Fruit fly (Drosophila melanogaster) whole organism, embryonic: ENCODE measurements around the gene CG34462.
A peak's percentile ranks its signal among the peaks of the same experiment; 100 is the strongest.

ENCODE experiments used
- Atf6 ChIP-seq: fragments of 200-800 bp; sonication (Bioruptor generic); IDR thresholded peaks from 2 replicates; pipeline ENCODE4 v1.3.6; 2022; ENCODE audit warnings: missing biosample characterization, missing genetic modification characterization
- B-H2 ChIP-seq: fragments of 200-800 bp; sonication (Bioruptor generic); optimal IDR thresholded peaks from 2 replicates; lab custom pipeline; 2018; ENCODE audit warnings: missing biosample characterization, mild to moderate bottlenecking, missing genetic modification characterization
- CG10209 ChIP-seq: fragments of 200-800 bp; sonication (Bioruptor generic); optimal IDR thresholded peaks from 3 replicates; lab custom pipeline; 2017; ENCODE audit warnings: missing biosample characterization, mild to moderate bottlenecking, missing genetic modification characterization, missing genetic modification reagents
- CG10321 ChIP-seq: fragments of 200-800 bp; sonication (Bioruptor generic); IDR thresholded peaks from 2 replicates; pipeline ENCODE4 v1.3.6; 2022; ENCODE audit warnings: missing biosample characterization, missing genetic modification characterization
- CG10431 ChIP-seq: fragments of 200-800 bp; sonication (Bioruptor generic); optimal IDR thresholded peaks from 3 replicates; lab custom pipeline; 2018; ENCODE audit warnings: missing biosample characterization, mild to moderate bottlenecking, missing genetic modification characterization
- CG11723 ChIP-seq: fragments of 200-800 bp; sonication (Bioruptor generic); optimal IDR thresholded peaks from 2 replicates; lab custom pipeline; 2017; ENCODE audit warnings: missing biosample characterization, mild to moderate bottlenecking, missing genetic modification characterization
- CG12071 ChIP-seq: fragments of 200-800 bp; sonication (Bioruptor generic); optimal IDR thresholded peaks from 3 replicates; lab custom pipeline; 2018; ENCODE audit warnings: missing biosample characterization, mild to moderate bottlenecking, missing genetic modification characterization
- CG13424 ChIP-seq: fragments of 200-800 bp; sonication (Bioruptor generic); optimal IDR thresholded peaks from 2 replicates; lab custom pipeline; 2019; ENCODE audit warnings: missing biosample characterization, mild to moderate bottlenecking, missing genetic modification characterization, moderate library complexity
- CG14667 ChIP-seq: fragments of 200-800 bp; sonication (Bioruptor generic); IDR thresholded peaks from 2 replicates; pipeline ENCODE4 v1.3.6; 2022; ENCODE audit warnings: missing biosample characterization, missing genetic modification characterization
- CG15073 ChIP-seq: fragments of 200-800 bp; sonication (Bioruptor generic); optimal IDR thresholded peaks from 2 replicates; lab custom pipeline; 2016; ENCODE audit warnings: missing biosample characterization, missing genetic modification characterization
- CG15601 ChIP-seq: fragments of 200-800 bp; sonication (Bioruptor generic); optimal IDR thresholded peaks from 3 replicates; lab custom pipeline; 2019; ENCODE audit warnings: missing biosample characterization, mild to moderate bottlenecking, missing genetic modification characterization, moderate library complexity
- CG16815 ChIP-seq: fragments of 200-800 bp; sonication (Bioruptor generic); optimal IDR thresholded peaks from 3 replicates; lab custom pipeline; 2017; ENCODE audit warnings: missing biosample characterization, mild to moderate bottlenecking, missing genetic modification characterization
- CG17802 ChIP-seq: fragments of 200-800 bp; sonication (Bioruptor generic); optimal IDR thresholded peaks from 2 replicates; lab custom pipeline; 2018; ENCODE audit warnings: missing biosample characterization, mild to moderate bottlenecking, missing genetic modification characterization, moderate library complexity
- CG17829 ChIP-seq: fragments of 200-800 bp; optimal IDR thresholded peaks from 2 replicates; lab custom pipeline; 2019; ENCODE audit warnings: missing biosample characterization, mild to moderate bottlenecking, missing genetic modification characterization, moderate library complexity
- CG2712 ChIP-seq: fragments of 200-800 bp; optimal IDR thresholded peaks from 3 replicates; lab custom pipeline; 2019; ENCODE audit warnings: missing biosample characterization, mild to moderate bottlenecking, missing genetic modification characterization, moderate library complexity
- CG33213 ChIP-seq: fragments of 200-800 bp; sonication (Bioruptor generic); optimal IDR thresholded peaks from 3 replicates; lab custom pipeline; 2016; ENCODE audit warnings: missing biosample characterization, missing genetic modification characterization
- CG3995 ChIP-seq: fragments of 200-800 bp; sonication (Bioruptor generic); optimal IDR thresholded peaks from 3 replicates; lab custom pipeline; 2016; ENCODE audit warnings: missing biosample characterization, missing genetic modification characterization
- CG4328 ChIP-seq: fragments of 200-800 bp; sonication (Bioruptor generic); optimal IDR thresholded peaks from 3 replicates; lab custom pipeline; 2017; ENCODE audit warnings: missing biosample characterization, missing genetic modification reagents, missing genetic modification characterization
- CG4854 ChIP-seq: fragments of 200-800 bp; sonication (Bioruptor generic); optimal IDR thresholded peaks from 2 replicates; lab custom pipeline; 2016; ENCODE audit warnings: missing biosample characterization, missing genetic modification characterization, inconsistent platforms
- CG7839 ChIP-seq: fragments of 200-800 bp; sonication (Bioruptor generic); optimal IDR thresholded peaks from 3 replicates; lab custom pipeline; 2018; ENCODE audit warnings: missing biosample characterization, mild to moderate bottlenecking, missing genetic modification characterization, moderate library complexity
- CG8359 ChIP-seq: fragments of 200-800 bp; sonication (Bioruptor generic); optimal IDR thresholded peaks from 2 replicates; lab custom pipeline; 2017; ENCODE audit warnings: missing biosample characterization, mild to moderate bottlenecking, missing genetic modification characterization, borderline replicate concordance
- CG9817 ChIP-seq: fragments of 200-800 bp; sonication (Bioruptor generic); optimal IDR thresholded peaks from 2 replicates; lab custom pipeline; 2018; ENCODE audit warnings: missing biosample characterization, mild to moderate bottlenecking, missing genetic modification characterization, moderate library complexity
- CoRest ChIP-seq: fragments of 200-800 bp; sonication (Bioruptor generic); optimal IDR thresholded peaks from 3 replicates; lab custom pipeline; 2018; ENCODE audit warnings: missing biosample characterization, mild to moderate bottlenecking, missing genetic modification characterization, moderate library complexity
- Dbx ChIP-seq: fragments of 200-800 bp; sonication (Bioruptor generic); IDR thresholded peaks from 3 replicates; pipeline ENCODE4 v1.3.6; 2022; ENCODE audit warnings: missing biosample characterization, missing genetic modification characterization
- Dip3 ChIP-seq: fragments of 200-800 bp; sonication (Bioruptor generic); optimal IDR thresholded peaks from 3 replicates; lab custom pipeline; 2016; ENCODE audit warnings: missing biosample characterization, missing genetic modification characterization
- E2f2 ChIP-seq: fragments of 200-800 bp; sonication (Bioruptor generic); IDR thresholded peaks from 2 replicates; pipeline ENCODE4 v1.3.6; 2022; ENCODE audit warnings: missing biosample characterization, missing genetic modification characterization
- Hr3 ChIP-seq: fragments of 200-800 bp; sonication (Bioruptor generic); optimal IDR thresholded peaks from 3 replicates; lab custom pipeline; 2016; ENCODE audit warnings: missing biosample characterization, missing genetic modification characterization
- Lim3 ChIP-seq: fragments of 200-800 bp; sonication (Bioruptor generic); IDR thresholded peaks from 2 replicates; pipeline ENCODE4 v1.3.6; 2022; ENCODE audit warnings: missing biosample characterization, missing genetic modification characterization
- NC2α ChIP-seq: fragments of 200-800 bp; sonication (Bioruptor generic); optimal IDR thresholded peaks from 2 replicates; lab custom pipeline; 2016; ENCODE audit warnings: missing biosample characterization, missing genetic modification characterization
- PHDP ChIP-seq: fragments of 200-800 bp; sonication (Bioruptor generic); optimal IDR thresholded peaks from 3 replicates; lab custom pipeline; 2018; ENCODE audit warnings: missing biosample characterization, mild to moderate bottlenecking, missing genetic modification characterization, moderate library complexity
- YL-1 ChIP-seq: fragments of 200-800 bp; sonication (Bioruptor generic); optimal IDR thresholded peaks from 3 replicates; lab custom pipeline; 2017; ENCODE audit warnings: missing biosample characterization, mild to moderate bottlenecking, missing genetic modification characterization
- ase ChIP-seq: fragments of 200-800 bp; sonication (Bioruptor generic); IDR thresholded peaks from 3 replicates; pipeline ENCODE4 v1.3.6; 2022; ENCODE audit warnings: missing biosample characterization, missing genetic modification characterization
- bcd ChIP-seq: fragments of 200-800 bp; sonication (Bioruptor generic); optimal IDR thresholded peaks from 2 replicates; lab custom pipeline; 2017; ENCODE audit warnings: missing biosample characterization, mild to moderate bottlenecking, missing genetic modification characterization
- br ChIP-seq: fragments of >200 bp; optimal IDR thresholded peaks from 2 replicates; lab custom pipeline; 2017
- ci ChIP-seq: fragments of 200-800 bp; sonication (Bioruptor generic); IDR thresholded peaks from 3 replicates; pipeline ENCODE4 v1.3.6; 2022; ENCODE audit warnings: missing biosample characterization, missing genetic modification characterization
- ems ChIP-seq: fragments of 200-800 bp; sonication (Bioruptor generic); optimal IDR thresholded peaks from 3 replicates; lab custom pipeline; 2016; ENCODE audit warnings: missing biosample characterization, missing genetic modification characterization
- fd64A ChIP-seq: fragments of 200-800 bp; sonication (Bioruptor generic); optimal IDR thresholded peaks from 3 replicates; lab custom pipeline; 2018; ENCODE audit warnings: missing biosample characterization, mild to moderate bottlenecking, missing genetic modification characterization
- gem ChIP-seq: fragments of 200-800 bp; sonication (Bioruptor generic); optimal IDR thresholded peaks from 2 replicates; lab custom pipeline; 2019; ENCODE audit warnings: missing biosample characterization, mild to moderate bottlenecking, missing genetic modification characterization, moderate library complexity
- hth ChIP-seq: fragments of >200 bp; optimal IDR thresholded peaks from 2 replicates; lab custom pipeline; 2017; ENCODE audit warnings: inconsistent platforms
- jigr1 ChIP-seq: fragments of 200-800 bp; sonication (Bioruptor generic); IDR thresholded peaks from 3 replicates; pipeline ENCODE4 v1.3.6; 2022; ENCODE audit warnings: missing biosample characterization, missing genetic modification characterization
- jing ChIP-seq: fragments of 200-800 bp; sonication (Bioruptor generic); optimal IDR thresholded peaks from 2 replicates; lab custom pipeline; 2018; ENCODE audit warnings: missing biosample characterization, mild to moderate bottlenecking, missing genetic modification characterization
- lola ChIP-seq, 3 experiments: fragments of >200 bp in 2 of 3; fragments of 200-800 bp in 1 of 3; sonication (Bioruptor generic) in 1 of 3; optimal IDR thresholded peaks; 2 replicates each; lab custom pipeline; 2017 to 2019; ENCODE audit warnings: missing biosample characterization in 3 of 3, missing genetic modification characterization in 3 of 3, mild to moderate bottlenecking in 1 of 3, moderate library complexity in 1 of 3
- nerfin-2 ChIP-seq: fragments of 200-800 bp; sonication (Bioruptor generic); IDR thresholded peaks from 2 replicates; pipeline ENCODE4 v1.3.6; 2022; ENCODE audit warnings: missing biosample characterization, missing genetic modification characterization; ENCODE audit not compliant: partially characterized antibody
- ranshi ChIP-seq: fragments of 200-800 bp; sonication (Bioruptor generic); IDR thresholded peaks from 2 replicates; pipeline ENCODE4 v1.3.6; 2022; ENCODE audit warnings: missing biosample characterization, missing genetic modification characterization
- sima ChIP-seq: fragments of 200-800 bp; sonication (Bioruptor generic); optimal IDR thresholded peaks from 2 replicates; lab custom pipeline; 2016; ENCODE audit warnings: missing biosample characterization, missing genetic modification characterization
- ssp ChIP-seq: fragments of 200-800 bp; sonication (Bioruptor generic); IDR thresholded peaks from 2 replicates; pipeline ENCODE4 v1.3.6; 2022; ENCODE audit warnings: missing biosample characterization, missing genetic modification characterization
- twi ChIP-seq: fragments of 200-800 bp; optimal IDR thresholded peaks from 2 replicates; lab custom pipeline; 2019; ENCODE audit warnings: missing biosample characterization, mild to moderate bottlenecking, missing genetic modification characterization, moderate library complexity
- unc-4 ChIP-seq: fragments of 200-800 bp; sonication (Bioruptor generic); IDR thresholded peaks from 2 replicates; pipeline ENCODE4 v1.3.6; 2022; ENCODE audit warnings: missing biosample characterization, missing genetic modification characterization; ENCODE audit not compliant: partially characterized antibody
- z ChIP-seq: fragments of 200-800 bp; sonication (Bioruptor generic); IDR thresholded peaks from 3 replicates; pipeline ENCODE4 v1.3.6; 2022; ENCODE audit warnings: missing biosample characterization, missing genetic modification characterization

CG34462 gene

dm6 chr3L:8340264-8341095 lies 12.1 kb downstream of the CG34462 start, which contains the start of the genes Prim1 and CG7083 (continued):
- TF ChIP-seq CG16815 (GFP tag; lab: Kevin White, UChicago) (no peak), CG33213 (GFP tag; lab: Kevin White, UChicago) (peak; percentile 32), Dip3 (GFP tag; lab: Kevin White, UChicago) (peak; percentile 22), lola (GFP tag; optimal IDR thresholded peaks at IDR 0.05; lab: Kevin White, UChicago) (peak in 1 of 3 experiments; percentile 55), B-H2 (GFP tag; lab: Kevin White, UChicago) (peak; percentile 55), br (lab: Kevin White, UChicago) (no peak), jigr1 (GFP tag; lab: Robert Waterston, UW) (no peak), CG2712 (tag; lab: Kevin White, UChicago) (peak; percentile 55), Atf6 (GFP tag; lab: Robert Waterston, UW) (peak; percentile 34; the same call in 1 of the 2 replicates), ems (GFP tag; lab: Kevin White, UChicago) (peak; percentile 25), z (no peak), CG15601 (tag; lab: Kevin White, UChicago) (peak; percentile 34), CoRest (tag; lab: Kevin White, UChicago) (peak; percentile 71), PHDP (tag; lab: Kevin White, UChicago) (peak; percentile 57), hth (lab: Kevin White, UChicago) (no peak), NC2α (GFP tag; lab: Kevin White, UChicago) (no peak), ase (GFP tag; lab: Robert Waterston, UW) (no peak), CG11723 (peak; percentile 5), CG10431 (GFP tag; lab: Kevin White, UChicago) (no peak), ssp (GFP tag; lab: Robert Waterston, UW) (no peak), twi (no peak), unc-4 (GFP tag; lab: Robert Waterston, UW) (peak; percentile 33; the same call in 1 of the 2 replicates), CG4854 (peak; percentile 48), CG15073 (GFP tag; lab: Kevin White, UChicago) (no peak), Dbx (0 out of 3 replicates have a peak, but pooled peaks have one; percentile 43), CG9817 (peak; percentile 43), ci (GFP tag; lab: Robert Waterston, UW) (peak; percentile 60; the same call in 2 of the 3 replicates), gem (tag; lab: Kevin White, UChicago) (peak; percentile 71), jing (GFP tag; lab: Kevin White, UChicago) (no peak), sima (GFP tag; lab: Kevin White, UChicago) (no peak), nerfin-2 (GFP tag; lab: Robert Waterston, UW) (no peak), CG13424 (tag; lab: Kevin White, UChicago) (peak; percentile 61), ranshi (0 out of 2 replicates have a peak, but pooled peaks have one; percentile 41), CG10209 (GFP tag; lab: Kevin White, UChicago) (peak; percentile 62), fd64A (GFP tag; lab: Kevin White, UChicago) (no peak), CG8359 (GFP tag; lab: Kevin White, UChicago) (no peak), CG4328 (no peak), CG14667 (GFP tag; lab: Robert Waterston, UW) (no peak), CG3995 (GFP tag; lab: Kevin White, UChicago) (no peak), YL-1 (GFP tag; lab: Kevin White, UChicago) (peak; percentile 96), E2f2 (GFP tag; lab: Robert Waterston, UW) (peak; percentile 82), CG12071 (GFP tag; lab: Kevin White, UChicago) (no peak), CG7839 (peak; percentile 33), CG17829 (peak; percentile 59), CG17802 (no peak), Hr3 (GFP tag; lab: Kevin White, UChicago) (peak; percentile 49), bcd (GFP tag; lab: Kevin White, UChicago) (peak; percentile 26), Lim3 (GFP tag; lab: Robert Waterston, UW) (no peak), CG10321 (no peak)
